Worm (Caenorhabditis elegans): Measurements from ENCODE around the gene F43G6.4.

Gene F43G6.4

ce11 chrII:11798737-11799136, 8.2 kb downstream of the F43G6.4 start, which contains the start of gene hda-5:
TSS of gene hda-5 (plus strand) at chrII:11799037.
- TF ChIP-seq nhr-28 (tag; optimal IDR thresholded peaks at IDR 0.05) (no peak), hlh-4 (tag; optimal IDR thresholded peaks at IDR 0.05) (no peak), lin-39 (tag; optimal IDR thresholded peaks at IDR 0.05) (no peak), ceh-82 (tag; optimal IDR thresholded peaks at IDR 0.05) (no peak), lin-35 (GFP tag; optimal IDR thresholded peaks at IDR 0.05) (no peak), unc-30 (tag; optimal IDR thresholded peaks at IDR 0.05) (no peak), fkh-4 (tag; optimal IDR thresholded peaks at IDR 0.05; ENCODE audit: borderline replicate concordance) (no peak), pag-3 (tag; optimal IDR thresholded peaks at IDR 0.05; ENCODE audit: borderline replicate concordance, insufficient read depth) (no peak), unc-130 (tag; optimal IDR thresholded peaks at IDR 0.05) (no peak), pax-3 (tag; optimal IDR thresholded peaks at IDR 0.05) (no peak), aly-2 (tag; optimal IDR thresholded peaks at IDR 0.05) (no peak), ceh-8 (GFP tag; optimal IDR thresholded peaks at IDR 0.05) (no peak), hpl-2 (GFP tag; optimal IDR thresholded peaks at IDR 0.05) (no peak), fos-1 (tag; optimal IDR thresholded peaks at IDR 0.05) (no peak), ztf-11 (tag; optimal IDR thresholded peaks at IDR 0.05) (no peak), fkh-10 (GFP tag; optimal IDR thresholded peaks at IDR 0.05) (no peak)

- TF ChIP-seq irx-1 (tag; optimal IDR thresholded peaks at IDR 0.05), result no peak
- no peak for TF ChIP-seq swsn-7 (tag; optimal IDR thresholded peaks at IDR 0.05)
These were observed 11.9 kb downstream of the F43G6.4 start, which contains the start of gene F43G6.17 for ce11 chrII:11802451-11802850. TSS of gene F43G6.17 (plus strand) at chrII:11802751.

ce11 chrII:11806256-11806655, 15.7 kb downstream of the F43G6.4 start, which contains the start of gene jmjd-1.1:
TSS of gene jmjd-1.1 (plus strand) at chrII:11806556.
- TF ChIP-seq lsy-2 (tag; optimal IDR thresholded peaks at IDR 0.05) (no peak), fkh-10 (GFP tag; optimal IDR thresholded peaks at IDR 0.05) (no peak), isw-1 (GFP tag; IDR thresholded peaks at IDR 0.05) (no peak), efl-3 (GFP tag; optimal IDR thresholded peaks at IDR 0.05) (no peak), sox-4 (tag; optimal IDR thresholded peaks at IDR 0.05) (no peak), unc-98 (GFP tag; IDR thresholded peaks at IDR 0.05) (no peak), snpc-4 (tag; optimal IDR thresholded peaks at IDR 0.05) (no peak), nhr-77 (tag; optimal IDR thresholded peaks at IDR 0.05) (no peak), egl-27 (tag; optimal IDR thresholded peaks at IDR 0.05) (no peak), mef-2 (tag; optimal IDR thresholded peaks at IDR 0.05) (no peak), ces-1 (GFP tag; optimal IDR thresholded peaks at IDR 0.05) (no peak), nhr-20 (tag; optimal IDR thresholded peaks at IDR 0.05) (no peak), C34B4.2 (tag; optimal IDR thresholded peaks at IDR 0.05) (no peak)

- TF ChIP-seq nhr-76 (tag; optimal IDR thresholded peaks at IDR 0.05) (no peak), mep-1 (tag; optimal IDR thresholded peaks at IDR 0.05) (no peak), sptf-1 (tag; optimal IDR thresholded peaks at IDR 0.05) (no peak), nhr-77 (tag; optimal IDR thresholded peaks at IDR 0.05) (no peak), ets-5 (GFP tag; IDR thresholded peaks at IDR 0.05) (no peak), nhr-85 (tag) (no peak), vab-15 (tag; optimal IDR thresholded peaks at IDR 0.05) (no peak), unc-62 (GFP tag; optimal IDR thresholded peaks at IDR 0.05) (no peak), sox-4 (tag; optimal IDR thresholded peaks at IDR 0.05) (no peak), nhr-90 (tag; optimal IDR thresholded peaks at IDR 0.05; ENCODE audit: poor library complexity) (no peak), mdl-1 (tag; optimal IDR thresholded peaks at IDR 0.05) (no peak), ceh-88 (GFP tag; IDR thresholded peaks at IDR 0.05) (no peak)
These were observed 18.4 kb downstream of the F43G6.4 start, which contains the start of gene F43G6.10 for ce11 chrII:11808979-11809378. TSS of gene F43G6.10 (plus strand) at chrII:11809349.

Data from whole organism, L1 larva.